ENCODE assay signal across 4 fruit fly cellular contexts in the genomic region with DNA sequence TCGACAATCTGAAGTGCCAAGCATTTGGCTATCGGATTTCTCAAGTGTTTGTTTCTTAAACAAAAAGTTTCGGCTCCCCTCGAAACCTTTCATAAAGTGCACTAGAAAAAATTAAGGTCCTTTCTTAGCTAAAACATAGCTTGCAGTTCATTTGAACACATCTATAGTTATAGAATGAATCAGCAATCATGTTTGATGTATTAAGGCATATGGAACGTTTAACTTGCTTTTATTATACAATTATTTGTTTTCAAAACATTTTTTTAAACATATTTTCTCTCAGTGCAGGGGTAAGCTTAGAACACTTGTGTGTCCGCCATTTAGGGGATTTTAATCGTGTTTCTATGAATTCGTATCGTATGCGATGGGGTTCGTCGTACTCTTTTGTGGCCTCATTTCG.
A peak's percentile ranks its signal among the peaks of the same experiment; 100 is the strongest.
TF ChIP-seq lines count a peak whose summit lies in the region.

No protein-coding gene starts in this region.

- no peak for TF ChIP-seq CTCF in whole organism, embryonic (GFP tag; optimal IDR thresholded peaks at IDR 0.05; lab: Kevin White, UChicago)

TF ChIP-seq in whole organism, embryonic, 481 proteins besides CTCF, POLR2A, EP300 and RAD21 (continues in another document):
- TF ChIP-seq grn (GFP tag; optimal IDR thresholded peaks at IDR 0.05; lab: Kevin White, UChicago): no peak
- no peak for TF ChIP-seq ERR (GFP tag; optimal IDR thresholded peaks at IDR 0.05; lab: Kevin White, UChicago)
- TF ChIP-seq CG2678 (tag; optimal IDR thresholded peaks at IDR 0.05; lab: Kevin White, UChicago): peak; percentile 78
- no peak for TF ChIP-seq sens-2 (GFP tag; IDR thresholded peaks at IDR 0.05; lab: Robert Waterston, UW)
- peak; percentile 6 for TF ChIP-seq Usf (GFP tag; optimal IDR thresholded peaks at IDR 0.05; lab: Kevin White, UChicago)
- TF ChIP-seq CG10366 (GFP tag; IDR thresholded peaks at IDR 0.05; lab: Robert Waterston, UW): peak; percentile 64
- TF ChIP-seq odd (GFP tag; optimal IDR thresholded peaks at IDR 0.05; lab: Kevin White, UChicago): peak; percentile 48
- TF ChIP-seq CoRest (tag; optimal IDR thresholded peaks at IDR 0.05; lab: Kevin White, UChicago): peak; percentile 83
- TF ChIP-seq CG7556 (GFP tag; optimal IDR thresholded peaks at IDR 0.05; lab: Kevin White, UChicago): peak; percentile 47
- no peak for TF ChIP-seq CG18011 (GFP tag; optimal IDR thresholded peaks at IDR 0.05; lab: Kevin White, UChicago)
- no peak for TF ChIP-seq fd102C (GFP tag; optimal IDR thresholded peaks at IDR 0.05; lab: Kevin White, UChicago)
- TF ChIP-seq lmd (GFP tag; IDR thresholded peaks at IDR 0.05; lab: Robert Waterston, UW): peak; percentile 69
- TF ChIP-seq CG9727 (GFP tag; optimal IDR thresholded peaks at IDR 0.05; lab: Kevin White, UChicago): peak; percentile 71
- peak; percentile 37; the same call in 1 of the 2 replicates for TF ChIP-seq Nf-YA (GFP tag; IDR thresholded peaks at IDR 0.05; lab: Robert Waterston, UW)
- TF ChIP-seq E2f2 (GFP tag; IDR thresholded peaks at IDR 0.05; lab: Robert Waterston, UW): 0 out of 2 replicates have a peak, but pooled peaks have one; percentile 12
- TF ChIP-seq Hand (GFP tag; optimal IDR thresholded peaks at IDR 0.05; lab: Kevin White, UChicago): no peak
- TF ChIP-seq Dp (GFP tag; optimal IDR thresholded peaks at IDR 0.05; lab: Kevin White, UChicago): no peak
- peak; percentile 1 for TF ChIP-seq fd3F (GFP tag; optimal IDR thresholded peaks at IDR 0.05; lab: Kevin White, UChicago)
- TF ChIP-seq Xrp1 (GFP tag; IDR thresholded peaks at IDR 0.05; lab: Robert Waterston, UW): peak; percentile 80
- no peak for TF ChIP-seq hth (optimal IDR thresholded peaks at IDR 0.05; lab: Kevin White, UChicago)
- peak; percentile 17 for TF ChIP-seq Sry-β (GFP tag; optimal IDR thresholded peaks at IDR 0.05; lab: Kevin White, UChicago)
- no peak for TF ChIP-seq CG7987 (GFP tag; optimal IDR thresholded peaks at IDR 0.05; lab: Kevin White, UChicago)

TF ChIP-seq in whole organism, prepupa, 60 proteins besides CTCF, POLR2A, EP300 and RAD21:
- peak; percentile 75 for TF ChIP-seq Eip78C (GFP tag; lab: Kevin White, UChicago)
- TF ChIP-seq Ets96B (tag; optimal IDR thresholded peaks at IDR 0.05; lab: Kevin White, UChicago): no peak
- no peak for TF ChIP-seq CG10669 (GFP tag; optimal IDR thresholded peaks at IDR 0.05; lab: Kevin White, UChicago)
- no peak for TF ChIP-seq CG4318 (GFP tag; optimal IDR thresholded peaks at IDR 0.05; lab: Kevin White, UChicago)
- no peak for TF ChIP-seq net (GFP tag; optimal IDR thresholded peaks at IDR 0.05; lab: Kevin White, UChicago)
- TF ChIP-seq pdm3 (GFP tag; optimal IDR thresholded peaks at IDR 0.05; lab: Kevin White, UChicago): peak; percentile 14
- no peak for TF ChIP-seq lz (GFP tag; optimal IDR thresholded peaks at IDR 0.05; lab: Kevin White, UChicago)
- TF ChIP-seq CG6808 (GFP tag; optimal IDR thresholded peaks at IDR 0.05; lab: Kevin White, UChicago): no peak
- TF ChIP-seq salr (GFP tag; optimal IDR thresholded peaks at IDR 0.05; lab: Kevin White, UChicago): no peak
- no peak for TF ChIP-seq ss (GFP tag; optimal IDR thresholded peaks at IDR 0.05; lab: Kevin White, UChicago)
- TF ChIP-seq acj6 (GFP tag; optimal IDR thresholded peaks at IDR 0.05; lab: Kevin White, UChicago): peak; percentile 6
- no peak for TF ChIP-seq topi (GFP tag; optimal IDR thresholded peaks at IDR 0.05; lab: Kevin White, UChicago)
- TF ChIP-seq CG3919 (GFP tag; optimal IDR thresholded peaks at IDR 0.05; lab: Kevin White, UChicago): peak; percentile 2
- peak; percentile 1 for TF ChIP-seq Hr4 (GFP tag; optimal IDR thresholded peaks at IDR 0.05; lab: Kevin White, UChicago)
- TF ChIP-seq Gug (GFP tag; IDR thresholded peaks at IDR 0.05; lab: Robert Waterston, UW): no peak
- no peak for TF ChIP-seq Hr38 (GFP tag; optimal IDR thresholded peaks at IDR 0.05; lab: Kevin White, UChicago)

TF ChIP-seq in whole organism, pupa, 21 proteins besides CTCF, POLR2A, EP300 and RAD21:
- no peak for TF ChIP-seq Pif1B (GFP tag; optimal IDR thresholded peaks at IDR 0.05; lab: Kevin White, UChicago)
- TF ChIP-seq CG17806 (tag; optimal IDR thresholded peaks at IDR 0.05; lab: Kevin White, UChicago): peak; percentile 42
- no peak for TF ChIP-seq CG34367 (tag; optimal IDR thresholded peaks at IDR 0.05; lab: Kevin White, UChicago)
- TF ChIP-seq CG9948 (tag; optimal IDR thresholded peaks at IDR 0.05; lab: Kevin White, UChicago): peak; percentile 21
- TF ChIP-seq CG8159 (tag; optimal IDR thresholded peaks at IDR 0.05; lab: Kevin White, UChicago): peak; percentile 33
- 0 out of 3 replicates have a peak, but pooled peaks have one; percentile 7 for TF ChIP-seq CG4496 (GFP tag; IDR thresholded peaks at IDR 0.05; lab: Robert Waterston, UW)
- no peak for TF ChIP-seq CG10348 (GFP tag; IDR thresholded peaks at IDR 0.05; lab: Robert Waterston, UW)
- no peak for TF ChIP-seq EcR (GFP tag; optimal IDR thresholded peaks at IDR 0.05; lab: Kevin White, UChicago)
- peak; percentile 17 for TF ChIP-seq CG15710 (tag; optimal IDR thresholded peaks at IDR 0.05; lab: Kevin White, UChicago)
- no peak for TF ChIP-seq gl (tag; optimal IDR thresholded peaks at IDR 0.05; lab: Kevin White, UChicago)
- TF ChIP-seq Pif1A (GFP tag; optimal IDR thresholded peaks at IDR 0.05; lab: Kevin White, UChicago): peak; percentile 4
- TF ChIP-seq D1 (tag; optimal IDR thresholded peaks at IDR 0.05; lab: Kevin White, UChicago): no peak
- peak; percentile 26 for TF ChIP-seq CG14655 (GFP tag; optimal IDR thresholded peaks at IDR 0.05; lab: Kevin White, UChicago)

TF ChIP-seq in whole organism, wandering third instar larva, 38 proteins besides CTCF, POLR2A, EP300 and RAD21:
- TF ChIP-seq sv (GFP tag; optimal IDR thresholded peaks at IDR 0.05; lab: Kevin White, UChicago) (peak; percentile 18), usp (GFP tag; optimal IDR thresholded peaks at IDR 0.05; lab: Kevin White, UChicago) (no peak)
